Worm (Caenorhabditis elegans) whole organism, mixed stage, embryonic: ENCODE data around the gene F23D12.3.

Experiments
- M03D4.4 ChIP-seq: sonication (generic microtip); optimal IDR thresholded peaks from 2 replicates; lab custom pipeline; 2017; ENCODE audit warnings: mild to moderate bottlenecking, missing genetic modification characterization, missing compliant biosample characterization
- ceh-39 ChIP-seq: fragments of 150-350 bp; optimal IDR thresholded peaks from 2 replicates; lab custom pipeline; 2014; ENCODE audit warnings: missing biosample characterization, missing genetic modification characterization
- ceh-43 ChIP-seq: fragments of 200-800 bp; sonication (Bioruptor generic); optimal IDR thresholded peaks from 2 replicates; lab custom pipeline; 2018; ENCODE audit warnings: mild to moderate bottlenecking, missing genetic modification characterization, moderate library complexity, missing compliant biosample characterization
- ceh-83 ChIP-seq: fragments of 200-800 bp; sonication (Bioruptor generic); optimal IDR thresholded peaks from 2 replicates; lab custom pipeline; 2018; ENCODE audit warnings: mild to moderate bottlenecking, missing genetic modification characterization, missing compliant biosample characterization
- ces-1 ChIP-seq: fragments of 150-350 bp; optimal IDR thresholded peaks from 2 replicates; lab custom pipeline; 2014; ENCODE audit warnings: missing biosample characterization, missing genetic modification reagents, missing genetic modification characterization
- cnd-1 ChIP-seq: fragments of 200-800 bp; sonication (Bioruptor generic); optimal IDR thresholded peaks from 2 replicates; lab custom pipeline; 2018; ENCODE audit warnings: mild to moderate bottlenecking, missing genetic modification characterization, missing compliant biosample characterization
- drap-1 ChIP-seq: fragments of 200-800 bp; sonication (Bioruptor generic); optimal IDR thresholded peaks from 3 replicates; lab custom pipeline; 2018; ENCODE audit warnings: mild to moderate bottlenecking, missing genetic modification characterization, missing compliant biosample characterization
- elt-1 ChIP-seq: sonication (generic microtip); optimal IDR thresholded peaks from 2 replicates; lab custom pipeline; 2017; ENCODE audit warnings: missing genetic modification characterization, mild to moderate bottlenecking, missing compliant biosample characterization, antibody characterized with exemption, moderate library complexity, borderline replicate concordance; ENCODE audit not compliant: insufficient read depth
- elt-3 ChIP-seq: fragments of 150-350 bp; optimal IDR thresholded peaks from 2 replicates; lab custom pipeline; 2014; ENCODE audit warnings: missing biosample characterization, missing genetic modification characterization
- flh-1 ChIP-seq: fragments of 200-800 bp; sonication (Bioruptor generic); optimal IDR thresholded peaks from 2 replicates; lab custom pipeline; 2018; ENCODE audit warnings: mild to moderate bottlenecking, missing genetic modification characterization, moderate library complexity, missing compliant biosample characterization
- ham-2 ChIP-seq: fragments of 200-800 bp; sonication (Bioruptor generic); optimal IDR thresholded peaks from 2 replicates; lab custom pipeline; 2018; ENCODE audit warnings: mild to moderate bottlenecking, missing genetic modification characterization, missing compliant biosample characterization
- hlh-1 ChIP-seq: fragments of 150-350 bp; optimal IDR thresholded peaks from 2 replicates; lab custom pipeline; 2014; ENCODE audit warnings: missing biosample characterization, missing genetic modification reagents, missing genetic modification characterization
- lin-13 ChIP-seq: fragments of 150-350 bp; optimal IDR thresholded peaks from 2 replicates; lab custom pipeline; 2014; ENCODE audit warnings: missing biosample characterization, missing genetic modification characterization
- lsy-2 ChIP-seq: fragments of 150-350 bp; optimal IDR thresholded peaks from 2 replicates; lab custom pipeline; 2014; ENCODE audit warnings: missing biosample characterization, missing genetic modification characterization
- mab-5 ChIP-seq: fragments of 150-350 bp; optimal IDR thresholded peaks from 2 replicates; lab custom pipeline; 2014; ENCODE audit warnings: missing biosample characterization, missing genetic modification characterization
- mep-1 ChIP-seq: fragments of 150-350 bp; optimal IDR thresholded peaks from 2 replicates; lab custom pipeline; 2017; ENCODE audit warnings: missing biosample characterization, missing genetic modification reagents, missing genetic modification characterization, inconsistent platforms
- mls-2 ChIP-seq: sonication (generic microtip); optimal IDR thresholded peaks from 2 replicates; lab custom pipeline; 2016; ENCODE audit warnings: mild to moderate bottlenecking, missing genetic modification characterization, moderate library complexity, missing compliant biosample characterization
- nhr-12 ChIP-seq: fragments of 150-350 bp; optimal IDR thresholded peaks from 2 replicates; lab custom pipeline; 2014; ENCODE audit warnings: missing biosample characterization, missing genetic modification characterization
- nhr-2 ChIP-seq: fragments of 150-350 bp; optimal IDR thresholded peaks from 2 replicates; lab custom pipeline; 2014; ENCODE audit warnings: missing biosample characterization, missing genetic modification characterization
- nhr-237 ChIP-seq: fragments of 150-350 bp; optimal IDR thresholded peaks from 2 replicates; lab custom pipeline; 2014; ENCODE audit warnings: missing biosample characterization, missing genetic modification characterization
- nhr-28 ChIP-seq: fragments of 150-350 bp; optimal IDR thresholded peaks from 2 replicates; lab custom pipeline; 2014; ENCODE audit warnings: missing biosample characterization, missing genetic modification characterization
- pha-4 ChIP-seq: fragments of 150-350 bp; optimal IDR thresholded peaks from 2 replicates; lab custom pipeline; 2018; ENCODE audit warnings: missing biosample characterization, missing genetic modification reagents, missing genetic modification characterization
- snpc-4 ChIP-seq: fragments of 150-350 bp; optimal IDR thresholded peaks from 2 replicates; lab custom pipeline; 2014; ENCODE audit warnings: missing biosample characterization, missing genetic modification characterization
- sptf-1 ChIP-seq: sonication (generic microtip); optimal IDR thresholded peaks from 2 replicates; lab custom pipeline; 2017; ENCODE audit warnings: mild to moderate bottlenecking, missing genetic modification characterization, moderate library complexity, missing compliant biosample characterization
- tbx-8 ChIP-seq: fragments of 200-800 bp; sonication (Bioruptor generic); optimal IDR thresholded peaks from 2 replicates; lab custom pipeline; 2018; ENCODE audit warnings: mild to moderate bottlenecking, missing genetic modification characterization, moderate library complexity, missing compliant biosample characterization
- unc-120 ChIP-seq: sonication (generic microtip); optimal IDR thresholded peaks from 2 replicates; lab custom pipeline; 2017; ENCODE audit warnings: missing genetic modification characterization, missing compliant biosample characterization; ENCODE audit not compliant: poor library complexity, severe bottlenecking
- unc-39 ChIP-seq: fragments of 150-350 bp; optimal IDR thresholded peaks from 2 replicates; lab custom pipeline; 2014; ENCODE audit warnings: missing biosample characterization, missing genetic modification characterization
- zip-8 ChIP-seq: fragments of 150-350 bp; optimal IDR thresholded peaks from 2 replicates; lab custom pipeline; 2014; ENCODE audit warnings: missing biosample characterization, missing genetic modification characterization
- ztf-11 ChIP-seq: fragments of 150-350 bp; optimal IDR thresholded peaks from 2 replicates; lab custom pipeline; 2014; ENCODE audit warnings: missing biosample characterization, missing genetic modification characterization

F23D12.3 gene

DNA sequence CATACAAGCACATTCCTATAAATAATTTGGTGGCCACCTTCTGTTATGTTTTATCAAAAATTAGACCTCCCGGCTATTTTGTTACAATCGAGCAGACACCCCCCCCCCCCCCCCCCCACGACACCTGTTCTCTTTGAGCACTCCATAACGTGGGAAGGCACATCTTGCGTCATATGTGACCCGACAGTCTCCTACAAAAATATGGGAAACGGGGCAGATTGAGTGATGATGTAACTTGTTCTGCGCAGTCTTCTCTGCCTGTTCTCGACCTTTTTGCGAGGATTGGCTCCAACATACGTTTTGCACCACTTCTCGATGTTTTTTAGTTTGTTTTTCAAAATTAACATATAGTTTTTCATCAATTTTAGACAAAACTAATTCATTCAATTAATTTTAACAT, 5.1 kb downstream of the F23D12.3 start:
- TF ChIP-seq hlh-1, result peak; percentile 33
- TF ChIP-seq cnd-1 (tag; lab: Kevin White, UChicago), result peak; percentile 52
- no peak for TF ChIP-seq ceh-83 (GFP tag; lab: Kevin White, UChicago)
- TF ChIP-seq nhr-2, result peak; percentile 54
- TF ChIP-seq zip-8 (tag; lab: Kevin White, UChicago), result peak; percentile 88
- TF ChIP-seq, all 35 proteins: peak for 4

DNA sequence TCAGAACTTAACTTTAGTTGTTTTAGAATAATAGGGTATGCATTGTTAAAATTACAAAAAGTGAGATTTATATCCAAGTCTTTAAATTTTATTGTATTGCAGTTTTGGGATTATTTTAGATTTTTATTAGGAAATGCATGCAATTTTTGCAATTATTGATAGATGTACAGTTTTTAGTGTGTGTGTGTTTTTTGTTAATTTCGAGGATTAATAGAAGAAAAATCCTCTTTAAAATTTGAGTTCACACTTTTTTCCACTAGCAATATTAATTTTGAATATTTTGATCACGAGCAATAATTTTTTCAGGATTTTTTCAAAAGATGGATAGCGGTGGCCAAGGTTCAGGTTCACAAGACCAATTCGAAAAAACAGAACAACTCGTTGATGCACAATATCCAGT, 5.5 kb downstream of the F23D12.3 start, which contains the start of gene jmjd-3.2:
Gene jmjd-3.2 (plus strand): TSS at position 301 of the 400 bp plus-strand sequence.
- no peak for TF ChIP-seq ztf-11
- no peak for TF ChIP-seq nhr-28 (tag; lab: Kevin White, UChicago)
- TF ChIP-seq nhr-2, result no peak
- no peak for TF ChIP-seq pha-4
- no peak for TF ChIP-seq ham-2
- no peak for TF ChIP-seq elt-3 (tag; lab: Kevin White, UChicago)
- no peak for TF ChIP-seq sptf-1 (tag; lab: Kevin White, UChicago)
- TF ChIP-seq zip-8 (tag; lab: Kevin White, UChicago), result no peak
- no peak for TF ChIP-seq flh-1 (GFP tag; lab: Kevin White, UChicago)
- TF ChIP-seq drap-1 (GFP tag; lab: Kevin White, UChicago), result no peak
- TF ChIP-seq, all 35 proteins: peak for 0

ce11 chrX:14453735-14454134, 11.3 kb downstream of the F23D12.3 start, which contains the start of gene F23D12.7:
Gene F23D12.7 (minus strand): TSS chrX:14453835.
- TF ChIP-seq hlh-1 (peak; percentile 52), ceh-43 (no peak)
- TF ChIP-seq, all 35 proteins: peak for 1

DNA sequence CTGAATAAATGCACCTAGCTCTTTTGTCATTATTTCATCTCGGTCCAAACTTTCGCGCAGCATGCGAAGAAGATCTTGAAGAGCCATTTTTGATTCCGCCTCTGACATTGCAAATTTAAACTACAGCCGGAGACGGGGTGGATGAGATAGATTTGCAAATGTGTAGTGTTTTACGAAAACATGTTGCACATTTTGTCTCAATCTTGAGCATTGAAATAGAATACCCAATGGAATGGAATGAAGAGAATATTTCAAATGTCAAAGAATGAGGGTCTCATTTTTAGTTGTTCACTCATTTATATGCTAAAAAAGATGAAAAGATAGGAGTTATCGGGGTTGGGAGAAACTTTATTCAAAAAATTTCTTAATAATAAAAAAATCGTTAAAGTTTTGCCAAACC, 13.0 kb downstream of the F23D12.3 start, which contains the start of gene Y66C5A.1:
Gene Y66C5A.1 (minus strand): TSS at position 101 of the 400 bp plus-strand sequence.
- TF ChIP-seq unc-120 (no peak), flh-1 (GFP tag; lab: Kevin White, UChicago) (no peak), ceh-39 (no peak), zip-8 (tag; lab: Kevin White, UChicago) (no peak), mep-1 (tag; lab: Kevin White, UChicago) (no peak), nhr-2 (no peak), drap-1 (GFP tag; lab: Kevin White, UChicago) (no peak), nhr-237 (tag; lab: Kevin White, UChicago) (no peak), tbx-8 (GFP tag; lab: Kevin White, UChicago) (no peak), hlh-1 (no peak), unc-39 (no peak), M03D4.4 (tag; lab: Kevin White, UChicago) (no peak), ceh-43 (no peak), snpc-4 (no peak)

- TF ChIP-seq zip-8 (tag; lab: Kevin White, UChicago) (no peak), pha-4 (no peak), ces-1 (GFP tag; lab: Kevin White, UChicago) (no peak), nhr-12 (no peak), drap-1 (GFP tag; lab: Kevin White, UChicago) (no peak)
Observed at ce11 chrX:14460412-14460811, 18.0 kb downstream of the F23D12.3 start, which contains the start of gene Y66C5A.2. Gene Y66C5A.2 (plus strand): TSS chrX:14460712.

ce11 chrX:14464513-14464912, 22.1 kb downstream of the F23D12.3 start, which contains the start of gene M163.7:
Gene M163.7 (plus strand): TSS chrX:14464813.
- no peak for TF ChIP-seq hlh-1
- TF ChIP-seq lin-13 (tag; lab: Kevin White, UChicago), result no peak
- TF ChIP-seq M03D4.4 (tag; lab: Kevin White, UChicago), result no peak
- no peak for TF ChIP-seq mep-1 (tag; lab: Kevin White, UChicago)
- no peak for TF ChIP-seq lsy-2 (tag; lab: Kevin White, UChicago)
- no peak for TF ChIP-seq nhr-2
- no peak for TF ChIP-seq ham-2
- TF ChIP-seq nhr-12, result no peak
- no peak for TF ChIP-seq mls-2 (tag; lab: Kevin White, UChicago)
- TF ChIP-seq tbx-8 (GFP tag; lab: Kevin White, UChicago), result no peak
- TF ChIP-seq drap-1 (GFP tag; lab: Kevin White, UChicago), result no peak
- TF ChIP-seq zip-8 (tag; lab: Kevin White, UChicago), result no peak
- no peak for TF ChIP-seq ceh-39
- no peak for TF ChIP-seq snpc-4
- no peak for TF ChIP-seq elt-3 (tag; lab: Kevin White, UChicago)
- no peak for TF ChIP-seq unc-39

ce11 chrX:14465593-14465992, 23.2 kb downstream of the F23D12.3 start, which contains the start of gene M163.22:
Gene M163.22 (plus strand): TSS chrX:14465893.
- TF ChIP-seq elt-3 (tag; lab: Kevin White, UChicago), result no peak
- TF ChIP-seq snpc-4, result no peak
- no peak for TF ChIP-seq ceh-43
- TF ChIP-seq mep-1 (tag; lab: Kevin White, UChicago), result no peak
- TF ChIP-seq mab-5 (tag; lab: Kevin White, UChicago), result no peak
- TF ChIP-seq nhr-2, result no peak
- TF ChIP-seq pha-4, result no peak
- no peak for TF ChIP-seq elt-1 (tag; lab: Kevin White, UChicago)
- TF ChIP-seq M03D4.4 (tag; lab: Kevin White, UChicago), result no peak
- TF ChIP-seq lin-13 (tag; lab: Kevin White, UChicago), result no peak
- TF ChIP-seq nhr-237 (tag; lab: Kevin White, UChicago), result no peak
- no peak for TF ChIP-seq ces-1 (GFP tag; lab: Kevin White, UChicago)
